Worm (Caenorhabditis elegans) whole organism, L4 larva: ENCODE data around the gene mop-25.2.

ENCODE experiments used
- D1046.2 ChIP-seq: fragments of 200-800 bp; sonication (Bioruptor generic); IDR thresholded peaks from 2 replicates; pipeline ENCODE4 v1.3.6; 2022; ENCODE audit warnings: missing genetic modification characterization, missing compliant biosample characterization
- F44E2.7 ChIP-seq: fragments of 200-800 bp; sonication (Bioruptor generic); IDR thresholded peaks from 2 replicates; pipeline ENCODE4 v2.1.2; 2022; ENCODE audit warnings: missing genetic modification characterization, missing compliant biosample characterization
- F49E8.2 ChIP-seq: sonication (generic microtip); optimal IDR thresholded peaks from 2 replicates; lab custom pipeline; 2016; ENCODE audit warnings: missing compliant biosample characterization, mild to moderate bottlenecking, missing genetic modification characterization, borderline replicate concordance
- T20F7.1 ChIP-seq: fragments of 200-800 bp; sonication (Bioruptor generic); optimal IDR thresholded peaks from 2 replicates; lab custom pipeline; 2018; ENCODE audit warnings: mild to moderate bottlenecking, missing genetic modification characterization, missing compliant biosample characterization
- T26A8.4 ChIP-seq: fragments of 200-800 bp; sonication (Bioruptor generic); IDR thresholded peaks from 2 replicates; pipeline ENCODE4 v1.3.6; 2022; ENCODE audit warnings: missing genetic modification characterization, missing compliant biosample characterization
- Y5F2A.4 ChIP-seq: fragments of 200-800 bp; sonication (Bioruptor generic); optimal IDR thresholded peaks from 2 replicates; lab custom pipeline; 2018; ENCODE audit warnings: mild to moderate bottlenecking, missing genetic modification characterization, missing compliant biosample characterization
- Y75B8A.6 ChIP-seq: fragments of 200-800 bp; sonication (Bioruptor generic); IDR thresholded peaks from 2 replicates; pipeline ENCODE4 v1.3.6; 2022; ENCODE audit warnings: missing genetic modification reagents, missing genetic modification characterization, missing compliant biosample characterization
- aly-2 ChIP-seq: sonication (generic microtip); optimal IDR thresholded peaks from 2 replicates; lab custom pipeline; 2018; ENCODE audit warnings: missing biosample characterization, missing genetic modification characterization
- ama-1 ChIP-seq: fragments of 150-350 bp; optimal IDR thresholded peaks from 2 replicates; lab custom pipeline; 2014; ENCODE audit warnings: inconsistent platforms, mixed read lengths
- arid-1 ChIP-seq: fragments of 200-800 bp; sonication (Bioruptor generic); conservative IDR thresholded peaks from 2 replicates; pipeline ENCODE4 v1.3.6; 2022; ENCODE audit warnings: missing genetic modification reagents, missing genetic modification characterization, missing compliant biosample characterization
- ceh-20 ChIP-seq: fragments of 200-800 bp; sonication (Bioruptor generic); IDR thresholded peaks from 2 replicates; pipeline ENCODE4 v1.3.6; 2022; ENCODE audit warnings: missing genetic modification reagents, missing genetic modification characterization, missing compliant biosample characterization
- ceh-28 ChIP-seq: fragments of 150-350 bp; optimal IDR thresholded peaks from 2 replicates; lab custom pipeline; 2014; ENCODE audit warnings: missing biosample characterization, missing genetic modification reagents, missing genetic modification characterization
- ceh-32 ChIP-seq: sonication (generic microtip); optimal IDR thresholded peaks from 2 replicates; lab custom pipeline; 2016; ENCODE audit warnings: mild to moderate bottlenecking, missing genetic modification characterization, missing compliant biosample characterization; ENCODE audit not compliant: poor library complexity
- ceh-82 ChIP-seq: sonication (generic microtip); optimal IDR thresholded peaks from 2 replicates; lab custom pipeline; 2017; ENCODE audit warnings: missing biosample characterization, missing genetic modification characterization
- ctbp-1 ChIP-seq: fragments of 200-800 bp; sonication (Bioruptor generic); IDR thresholded peaks from 2 replicates; pipeline ENCODE4 v1.3.6; 2022; ENCODE audit warnings: missing genetic modification reagents, missing genetic modification characterization, missing compliant biosample characterization
- dmd-9 ChIP-seq: fragments of 200-800 bp; sonication (Bioruptor generic); IDR thresholded peaks from 2 replicates; pipeline ENCODE4 v1.3.6; 2022; ENCODE audit warnings: missing genetic modification reagents, missing genetic modification characterization, missing compliant biosample characterization
- duxl-1 ChIP-seq: sonication (generic microtip); optimal IDR thresholded peaks from 2 replicates; lab custom pipeline; 2016; ENCODE audit warnings: mild to moderate bottlenecking, missing genetic modification characterization, moderate library complexity, missing compliant biosample characterization; ENCODE audit not compliant: poor library complexity
- fos-1 ChIP-seq: fragments of 150-350 bp; optimal IDR thresholded peaks from 2 replicates; lab custom pipeline; 2014; ENCODE audit warnings: missing biosample characterization, missing genetic modification characterization
- hmg-1.1 ChIP-seq: fragments of 200-800 bp; sonication (Bioruptor generic); IDR thresholded peaks from 2 replicates; pipeline ENCODE4 v1.3.6; 2022; ENCODE audit warnings: missing genetic modification reagents, missing genetic modification characterization, missing compliant biosample characterization
- lim-7 ChIP-seq: fragments of 200-800 bp; sonication (Bioruptor generic); IDR thresholded peaks from 2 replicates; pipeline ENCODE4 v1.3.6; 2022; ENCODE audit warnings: missing genetic modification characterization, missing compliant biosample characterization
- lin-1 ChIP-seq: fragments of 200-800 bp; sonication (Bioruptor generic); IDR thresholded peaks from 2 replicates; pipeline ENCODE4 v1.3.6; 2022; ENCODE audit warnings: missing genetic modification reagents, missing genetic modification characterization, missing compliant biosample characterization
- lir-3 ChIP-seq: sonication (generic microtip); optimal IDR thresholded peaks from 2 replicates; lab custom pipeline; 2016; ENCODE audit warnings: mild to moderate bottlenecking, missing genetic modification characterization, missing compliant biosample characterization
- lsy-2 ChIP-seq, 2 experiments: fragments of 150-350 bp in 1 of 2; sonication (generic microtip) in 1 of 2; optimal IDR thresholded peaks; 2 replicates each; lab custom pipeline; 2014 to 2017; ENCODE audit warnings: missing biosample characterization in 2 of 2, missing genetic modification characterization in 2 of 2
- mdt-29 ChIP-seq: fragments of 200-800 bp; sonication (Bioruptor generic); IDR thresholded peaks from 2 replicates; pipeline ENCODE4 v1.3.6; 2022; ENCODE audit warnings: missing genetic modification reagents, missing genetic modification characterization, missing compliant biosample characterization
- mes-2 ChIP-seq: sonication (generic microtip); optimal IDR thresholded peaks from 2 replicates; lab custom pipeline; 2016; ENCODE audit warnings: missing genotype, mild to moderate bottlenecking, missing genetic modification characterization, missing compliant biosample characterization; ENCODE audit not compliant: poor library complexity, severe bottlenecking
- mxl-3 ChIP-seq: fragments of 200-800 bp; sonication (Bioruptor generic); optimal IDR thresholded peaks from 2 replicates; lab custom pipeline; 2018; ENCODE audit warnings: mild to moderate bottlenecking, missing genetic modification characterization, missing compliant biosample characterization
- nhr-10 ChIP-seq: fragments of 150-350 bp; optimal IDR thresholded peaks from 2 replicates; lab custom pipeline; 2014; ENCODE audit warnings: missing biosample characterization, missing genetic modification characterization
- nhr-11 ChIP-seq: fragments of 150-350 bp; optimal IDR thresholded peaks from 2 replicates; lab custom pipeline; 2014; ENCODE audit warnings: missing biosample characterization, missing genetic modification characterization
- nhr-111 ChIP-seq: fragments of 200-800 bp; sonication (Bioruptor generic); optimal IDR thresholded peaks from 2 replicates; lab custom pipeline; 2018; ENCODE audit warnings: mild to moderate bottlenecking, missing genetic modification characterization, missing compliant biosample characterization
- nhr-237 ChIP-seq: sonication (generic microtip); optimal IDR thresholded peaks from 2 replicates; lab custom pipeline; 2017; ENCODE audit warnings: missing biosample characterization, missing genetic modification characterization
- nhr-25 ChIP-seq: sonication (generic microtip); optimal IDR thresholded peaks from 2 replicates; lab custom pipeline; 2017; ENCODE audit warnings: missing genetic modification characterization, mild to moderate bottlenecking, missing compliant biosample characterization, antibody characterized with exemption, moderate library complexity, borderline replicate concordance; ENCODE audit not compliant: insufficient read depth
- nhr-28 ChIP-seq: fragments of 150-350 bp; optimal IDR thresholded peaks from 2 replicates; lab custom pipeline; 2014; ENCODE audit warnings: missing biosample characterization, missing genetic modification characterization
- nhr-41 ChIP-seq: fragments of 200-800 bp; sonication (Bioruptor generic); IDR thresholded peaks from 2 replicates; pipeline ENCODE4 v1.3.6; 2022; ENCODE audit warnings: missing genetic modification reagents, missing genetic modification characterization, missing compliant biosample characterization
- nhr-48 ChIP-seq: sonication (generic microtip); optimal IDR thresholded peaks from 2 replicates; lab custom pipeline; 2016; ENCODE audit warnings: mild to moderate bottlenecking, missing genetic modification characterization, missing compliant biosample characterization
- nhr-77 ChIP-seq: fragments of 150-350 bp; optimal IDR thresholded peaks from 2 replicates; lab custom pipeline; 2014; ENCODE audit warnings: missing biosample characterization, missing genetic modification characterization
- rbr-2 ChIP-seq: sonication (generic microtip); optimal IDR thresholded peaks from 2 replicates; lab custom pipeline; 2016; ENCODE audit warnings: missing genotype, missing genetic modification characterization, missing compliant biosample characterization
- saeg-2 ChIP-seq: fragments of 200-800 bp; sonication (Bioruptor generic); IDR thresholded peaks from 2 replicates; pipeline ENCODE4 v1.3.6; 2022; ENCODE audit warnings: missing genetic modification reagents, missing genetic modification characterization, missing compliant biosample characterization
- skn-1 ChIP-seq: fragments of 150-350 bp; optimal IDR thresholded peaks from 2 replicates; lab custom pipeline; 2014; ENCODE audit warnings: missing biosample characterization, missing genetic modification characterization
- spr-1 ChIP-seq: sonication (generic microtip); optimal IDR thresholded peaks from 2 replicates; lab custom pipeline; 2016; ENCODE audit warnings: mild to moderate bottlenecking, missing genetic modification characterization, missing compliant biosample characterization
- spr-3 ChIP-seq: fragments of 200-800 bp; sonication (Bioruptor generic); optimal IDR thresholded peaks from 2 replicates; lab custom pipeline; 2018; ENCODE audit warnings: mild to moderate bottlenecking, missing genetic modification characterization, missing compliant biosample characterization
- tag-97 ChIP-seq: fragments of 200-800 bp; sonication (Bioruptor generic); IDR thresholded peaks from 2 replicates; pipeline ENCODE4 v1.3.6; 2022; ENCODE audit warnings: missing genetic modification characterization, missing compliant biosample characterization
- tra-1 ChIP-seq: fragments of 200-800 bp; sonication (Bioruptor generic); IDR thresholded peaks from 2 replicates; pipeline ENCODE4 v1.3.6; 2022; ENCODE audit warnings: missing genetic modification reagents, missing genetic modification characterization, missing compliant biosample characterization
- unc-130 ChIP-seq: sonication (generic microtip); optimal IDR thresholded peaks from 2 replicates; lab custom pipeline; 2016; ENCODE audit warnings: missing genetic modification reagents, missing genetic modification characterization, missing compliant biosample characterization
- unc-62 ChIP-seq, 3 experiments: fragments of 150-350 bp in 1 of 3; sonication (generic microtip); optimal IDR thresholded peaks in 2 of 3; peaks in 1 of 3; 1 replicate in 1 of 3; 2 replicates in 2 of 3; lab custom pipeline; 2014 to 2017; ENCODE audit warnings: missing biosample characterization in 3 of 3, missing genetic modification characterization in 3 of 3, missing genetic modification reagents in 3 of 3, missing genotype in 1 of 3
- zfp-2 ChIP-seq: sonication (generic microtip); optimal IDR thresholded peaks from 2 replicates; lab custom pipeline; 2016; ENCODE audit warnings: mild to moderate bottlenecking, missing genetic modification characterization, missing compliant biosample characterization
- zfp-3 ChIP-seq: fragments of 200-800 bp; sonication (Bioruptor generic); conservative IDR thresholded peaks from 2 replicates; pipeline ENCODE4 v1.3.6; 2022; ENCODE audit warnings: missing genetic modification reagents, missing genetic modification characterization, missing compliant biosample characterization
- zip-11 ChIP-seq: fragments of 200-800 bp; sonication (Bioruptor generic); IDR thresholded peaks from 2 replicates; pipeline ENCODE4 v1.3.6; 2022; ENCODE audit warnings: missing genetic modification characterization, missing compliant biosample characterization
- ztf-11 ChIP-seq: fragments of 150-350 bp; optimal IDR thresholded peaks from 2 replicates; lab custom pipeline; 2014; ENCODE audit warnings: missing biosample characterization, missing genetic modification characterization

The mop-25.2 gene

DNA sequence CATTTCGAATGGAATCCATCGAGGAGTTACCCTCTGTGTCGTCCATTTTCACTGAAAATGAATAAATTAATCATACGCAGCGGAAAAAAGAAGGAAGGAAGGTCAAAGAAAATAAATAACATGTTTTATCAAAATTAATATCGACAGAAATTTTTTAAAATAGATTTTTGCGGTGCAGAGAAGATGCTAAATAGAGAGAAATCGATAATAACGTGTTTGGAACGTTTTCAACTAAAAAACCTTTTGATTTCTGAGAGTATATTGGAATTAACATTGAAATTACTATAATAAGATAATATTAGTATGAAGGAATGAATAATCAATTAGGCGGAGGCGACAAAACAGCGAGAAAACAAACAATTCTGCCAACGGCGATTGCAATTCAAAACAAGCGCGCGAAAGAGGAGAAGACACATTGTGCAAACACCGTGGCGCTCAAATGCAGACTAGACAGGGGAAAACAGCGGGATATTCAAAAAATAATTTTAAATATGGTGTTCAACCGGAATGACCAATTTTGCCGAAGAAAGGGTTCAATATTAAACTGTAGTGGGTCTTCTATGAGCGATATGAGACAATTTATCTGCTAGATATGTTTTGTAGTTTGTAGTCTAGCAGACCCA lies 13.0 kb upstream of the mop-25.2 start, which contains the start of gene wee-1.3 (continued):
- TF ChIP-seq mes-2 (tag; lab: Kevin White, UChicago), result peak; percentile 86
- TF ChIP-seq mxl-3 (GFP tag; lab: Kevin White, UChicago), result no peak
- no peak for TF ChIP-seq skn-1 (tag; lab: Kevin White, UChicago)
- no peak for TF ChIP-seq ceh-20 (GFP tag; lab: Robert Waterston, UW)
- TF ChIP-seq hmg-1.1 (GFP tag; lab: Robert Waterston, UW), result peak; percentile 69
- no peak for TF ChIP-seq Y5F2A.4 (GFP tag; lab: Kevin White, UChicago)
- TF ChIP-seq nhr-77, result peak; percentile 63
- no peak for TF ChIP-seq duxl-1 (tag; lab: Kevin White, UChicago)
- peak; percentile 30 to 94 for TF ChIP-seq lsy-2 (tag; optimal IDR thresholded peaks at IDR 0.05; lab: Kevin White, UChicago)
- no peak for TF ChIP-seq dmd-9 (GFP tag; lab: Robert Waterston, UW)
- TF ChIP-seq ztf-11 (tag; lab: Kevin White, UChicago), result no peak
- no peak for TF ChIP-seq saeg-2 (GFP tag; lab: Robert Waterston, UW)
- TF ChIP-seq, all 104 proteins: peak for 31

- TF ChIP-seq arid-1 (no peak), fos-1 (no peak), ceh-28 (tag; lab: Kevin White, UChicago) (no peak), zfp-2 (no peak), unc-62 (GFP tag; optimal IDR thresholded peaks at IDR 0.05 in 1 of 2; lab: Kevin White, UChicago) (no peak), unc-62 (tag; optimal IDR thresholded peaks at IDR 0.05; lab: Kevin White, UChicago) (no peak), zfp-3 (GFP tag; lab: Robert Waterston, UW) (no peak), F49E8.2 (tag; lab: Kevin White, UChicago) (no peak), nhr-111 (GFP tag; lab: Kevin White, UChicago) (no peak), nhr-28 (tag; lab: Kevin White, UChicago) (no peak), mdt-29 (GFP tag; lab: Robert Waterston, UW) (no peak), Y75B8A.6 (GFP tag; lab: Robert Waterston, UW) (no peak), T20F7.1 (no peak), tra-1 (GFP tag; lab: Robert Waterston, UW) (no peak), nhr-48 (no peak), lim-7 (GFP tag; lab: Robert Waterston, UW) (peak; percentile 67), nhr-237 (tag; lab: Kevin White, UChicago) (no peak), duxl-1 (tag; lab: Kevin White, UChicago) (no peak), Y5F2A.4 (GFP tag; lab: Kevin White, UChicago) (no peak), rbr-2 (no peak), spr-1 (tag; lab: Kevin White, UChicago) (no peak), zip-11 (GFP tag; lab: Robert Waterston, UW) (no peak), nhr-25 (tag; lab: Kevin White, UChicago) (no peak), ama-1 (no peak), ctbp-1 (GFP tag; lab: Robert Waterston, UW) (no peak), tag-97 (GFP tag; lab: Robert Waterston, UW) (no peak), unc-130 (GFP tag; lab: Kevin White, UChicago) (peak; percentile 0), lin-1 (GFP tag; lab: Robert Waterston, UW) (no peak), nhr-41 (no peak), mes-2 (tag; lab: Kevin White, UChicago) (peak; percentile 59), D1046.2 (no peak), nhr-11 (tag; lab: Kevin White, UChicago) (no peak), ceh-32 (tag; lab: Kevin White, UChicago) (no peak), lir-3 (tag; lab: Kevin White, UChicago) (no peak), aly-2 (tag; lab: Kevin White, UChicago) (no peak), F44E2.7 (no peak), T26A8.4 (GFP tag; lab: Robert Waterston, UW) (no peak), nhr-10 (tag; lab: Kevin White, UChicago) (no peak), spr-3 (no peak), ceh-82 (no peak)
Measured at ce11 chrII:9713083-9713482, 9.6 kb upstream of the mop-25.2 start.
